Fruit fly (Drosophila melanogaster): Measurements from ENCODE around the gene PGAP5.
A peak's percentile ranks its signal among the peaks of the same experiment; 100 is the strongest.

PGAP5 gene

DNA sequence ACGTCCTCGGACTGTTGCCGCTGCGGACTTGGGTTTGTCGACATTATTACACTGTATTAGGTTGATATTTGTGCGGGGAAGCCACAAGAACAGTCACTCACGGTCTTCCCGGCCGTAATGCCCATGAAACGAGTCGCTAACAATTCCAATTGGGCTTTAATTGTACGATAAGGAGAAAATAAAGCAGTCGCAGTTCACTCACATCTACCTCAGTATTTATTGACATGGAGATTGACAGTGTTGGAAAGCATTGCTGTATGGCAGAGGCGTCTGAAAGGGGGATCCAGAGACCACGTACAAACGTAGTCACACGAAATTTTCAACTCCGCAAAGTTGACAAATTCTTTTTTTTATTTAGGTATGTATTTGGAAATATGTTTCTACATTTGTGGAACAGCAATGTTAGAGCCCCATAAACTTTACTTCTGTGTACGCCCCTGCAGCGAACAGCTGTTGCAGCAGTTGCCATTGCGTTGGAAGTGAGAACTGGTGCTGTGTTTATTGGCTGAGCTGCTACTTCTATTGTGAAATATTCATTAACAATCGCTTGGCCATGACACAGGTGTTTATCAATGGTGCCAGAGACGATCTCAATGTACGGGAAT lies 14.1 kb downstream of the PGAP5 start, which contains the start of the genes CG8372 and CG8360 (continued):
- TF ChIP-seq dysf (GFP tag; IDR thresholded peaks at IDR 0.05) (peak; percentile 99), crp (GFP tag; optimal IDR thresholded peaks at IDR 0.05) (peak; percentile 90 to 95), CG11504 (tag; optimal IDR thresholded peaks at IDR 0.05) (peak; percentile 96), chif (GFP tag; optimal IDR thresholded peaks at IDR 0.05) (peak; percentile 99), CG42726 (GFP tag; IDR thresholded peaks at IDR 0.05; ENCODE audit: partially characterized antibody) (no peak), salm (tag; optimal IDR thresholded peaks at IDR 0.05) (peak; percentile 94), Optix (GFP tag; IDR thresholded peaks at IDR 0.05) (peak; percentile 99), run (tag; optimal IDR thresholded peaks at IDR 0.05) (peak; percentile 96), CG2199 (GFP tag; IDR thresholded peaks at IDR 0.05) (peak; percentile 99), D (optimal IDR thresholded peaks at IDR 0.05) (no peak), D (GFP tag; optimal IDR thresholded peaks at IDR 0.05) (peak; percentile 98), Atf6 (GFP tag; IDR thresholded peaks at IDR 0.05) (peak; percentile 99), emc (GFP tag; optimal IDR thresholded peaks at IDR 0.05) (peak; percentile 98), Doc2 (GFP tag; IDR thresholded peaks at IDR 0.05) (peak; percentile 94), Lim3 (GFP tag; IDR thresholded peaks at IDR 0.05) (peak; percentile 97), CG7928 (GFP tag; optimal IDR thresholded peaks at IDR 0.05) (peak; percentile 83), Rfx (GFP tag; IDR thresholded peaks at IDR 0.05) (peak; percentile 100), disco-r (GFP tag; optimal IDR thresholded peaks at IDR 0.05) (peak; percentile 98), danr (GFP tag; IDR thresholded peaks at IDR 0.05) (peak; percentile 98), pfk (GFP tag; optimal IDR thresholded peaks at IDR 0.05) (peak; percentile 59), CG16815 (GFP tag; optimal IDR thresholded peaks at IDR 0.05) (peak; percentile 98), usp (GFP tag; optimal IDR thresholded peaks at IDR 0.05) (no peak), schlank (tag; optimal IDR thresholded peaks at IDR 0.05) (peak; percentile 97), cas (GFP tag; IDR thresholded peaks at IDR 0.05) (peak; percentile 97), pb (GFP tag; optimal IDR thresholded peaks at IDR 0.05) (peak; percentile 99), jigr1 (GFP tag; IDR thresholded peaks at IDR 0.05) (peak; percentile 97), CG30403 (GFP tag; optimal IDR thresholded peaks at IDR 0.05) (peak; percentile 99), Hr78 (GFP tag; optimal IDR thresholded peaks at IDR 0.05) (peak in 1 of 2 experiments; percentile 89), Ssrp (tag; optimal IDR thresholded peaks at IDR 0.05) (peak; percentile 98), tll (GFP tag; optimal IDR thresholded peaks at IDR 0.05) (peak in 1 of 2 experiments; percentile 72), scrt (GFP tag; optimal IDR thresholded peaks at IDR 0.05) (peak; percentile 96), luna (GFP tag; optimal IDR thresholded peaks at IDR 0.05) (peak; percentile 97), NC2β (GFP tag; optimal IDR thresholded peaks at IDR 0.05) (peak; percentile 98), CG4854 (GFP tag; optimal IDR thresholded peaks at IDR 0.05) (peak; percentile 98), mam (GFP tag; optimal IDR thresholded peaks at IDR 0.05) (peak; percentile 99), her (GFP tag; optimal IDR thresholded peaks at IDR 0.05) (peak; percentile 98), CHES-1-like (GFP tag; optimal IDR thresholded peaks at IDR 0.05) (peak; percentile 99), Fer3 (tag; optimal IDR thresholded peaks at IDR 0.05) (peak; percentile 98), tx (GFP tag; optimal IDR thresholded peaks at IDR 0.05) (peak; percentile 99), phol (tag; optimal IDR thresholded peaks at IDR 0.05) (peak; percentile 99), chn (GFP tag; optimal IDR thresholded peaks at IDR 0.05) (peak; percentile 99), gce (GFP tag; IDR thresholded peaks at IDR 0.05) (peak; percentile 98), Dp (GFP tag; optimal IDR thresholded peaks at IDR 0.05) (peak; percentile 45), Bteb2 (GFP tag; optimal IDR thresholded peaks at IDR 0.05) (peak; percentile 99), CG9932 (GFP tag; IDR thresholded peaks at IDR 0.05) (peak; percentile 99), CG31388 (GFP tag; optimal IDR thresholded peaks at IDR 0.05) (peak; percentile 97), CG14965 (GFP tag; optimal IDR thresholded peaks at IDR 0.05; ENCODE audit: borderline replicate concordance) (peak; percentile 90), CG17359 (tag; optimal IDR thresholded peaks at IDR 0.05) (peak; percentile 99), dmrt11E (tag; optimal IDR thresholded peaks at IDR 0.05) (peak; percentile 95), sima (GFP tag; optimal IDR thresholded peaks at IDR 0.05) (peak; percentile 95)
